Fruit fly (Drosophila melanogaster): ENCODE measurements around the gene Bin1.

Gene Bin1

dm6 chr3R:16231385-16232307, 42.3 kb upstream of the Bin1 start (continued):
- TF ChIP-seq Poxn (GFP tag; IDR thresholded peaks at IDR 0.05): no peak
- TF ChIP-seq zen2 (GFP tag; IDR thresholded peaks at IDR 0.05; ENCODE audit: partially characterized antibody): no peak
- TF ChIP-seq bab2 (GFP tag; optimal IDR thresholded peaks at IDR 0.05): peak; percentile 72
- TF ChIP-seq ato (GFP tag; IDR thresholded peaks at IDR 0.05; ENCODE audit: partially characterized antibody): no peak
- TF ChIP-seq crc (GFP tag; optimal IDR thresholded peaks at IDR 0.05): peak; percentile 49
- TF ChIP-seq pfk (GFP tag; optimal IDR thresholded peaks at IDR 0.05): no peak
- peak; percentile 76 for TF ChIP-seq HLH54F (GFP tag; optimal IDR thresholded peaks at IDR 0.05)
- TF ChIP-seq CG4707 (GFP tag; optimal IDR thresholded peaks at IDR 0.05): peak; percentile 31
- TF ChIP-seq CG1832 (GFP tag; optimal IDR thresholded peaks at IDR 0.05): no peak
- TF ChIP-seq lmd (GFP tag; IDR thresholded peaks at IDR 0.05): no peak
- peak; percentile 58 for TF ChIP-seq CG10274 (GFP tag; optimal IDR thresholded peaks at IDR 0.05)
- no peak for TF ChIP-seq amos (GFP tag; IDR thresholded peaks at IDR 0.05; ENCODE audit: partially characterized antibody)
- TF ChIP-seq Hr78 (GFP tag; optimal IDR thresholded peaks at IDR 0.05): peak in 1 of 2 experiments; percentile 95
- TF ChIP-seq wek (GFP tag; optimal IDR thresholded peaks at IDR 0.05): no peak
- TF ChIP-seq CG6683 (GFP tag; optimal IDR thresholded peaks at IDR 0.05): peak; percentile 18
- peak; percentile 43 for TF ChIP-seq pb (GFP tag; optimal IDR thresholded peaks at IDR 0.05)
- no peak for TF ChIP-seq aop (GFP tag; IDR thresholded peaks at IDR 0.05)
- TF ChIP-seq H15 (GFP tag; IDR thresholded peaks at IDR 0.05): no peak
- TF ChIP-seq Spps (tag; optimal IDR thresholded peaks at IDR 0.05): peak; percentile 55
- no peak for TF ChIP-seq corto (GFP tag; optimal IDR thresholded peaks at IDR 0.05)
- TF ChIP-seq CG10959 (GFP tag; IDR thresholded peaks at IDR 0.05): no peak
- TF ChIP-seq Atf3 (GFP tag; optimal IDR thresholded peaks at IDR 0.05): peak; percentile 70
- peak; percentile 50 for TF ChIP-seq CG17802 (tag; optimal IDR thresholded peaks at IDR 0.05)
- TF ChIP-seq dpn (GFP tag; optimal IDR thresholded peaks at IDR 0.05): peak; percentile 72 to 75
- TF ChIP-seq ftz-f1 (GFP tag; optimal IDR thresholded peaks at IDR 0.05): peak; percentile 76
- no peak for TF ChIP-seq fru (optimal IDR thresholded peaks at IDR 0.05)
- TF ChIP-seq Stat92E (GFP tag; optimal IDR thresholded peaks at IDR 0.05): no peak
- TF ChIP-seq pnt (GFP tag; optimal IDR thresholded peaks at IDR 0.05): peak; percentile 71
- TF ChIP-seq CG17829 (tag; optimal IDR thresholded peaks at IDR 0.05): peak; percentile 73
- peak; percentile 77 for TF ChIP-seq CG14710 (tag; optimal IDR thresholded peaks at IDR 0.05)
- peak; percentile 63 for TF ChIP-seq ewg (GFP tag; optimal IDR thresholded peaks at IDR 0.05)
- TF ChIP-seq chn (GFP tag; optimal IDR thresholded peaks at IDR 0.05): peak; percentile 67
- peak; percentile 61 for TF ChIP-seq repo (GFP tag; optimal IDR thresholded peaks at IDR 0.05)
- TF ChIP-seq exex (tag; optimal IDR thresholded peaks at IDR 0.05): peak; percentile 7
- TF ChIP-seq CG10979 (tag; optimal IDR thresholded peaks at IDR 0.05): peak; percentile 76
- TF ChIP-seq peb (GFP tag; IDR thresholded peaks at IDR 0.05): no peak
- TF ChIP-seq CG8089 (GFP tag; optimal IDR thresholded peaks at IDR 0.05): peak; percentile 57
- TF ChIP-seq CG13624 (GFP tag; optimal IDR thresholded peaks at IDR 0.05): peak; percentile 59
- TF ChIP-seq fd96Cb (tag; optimal IDR thresholded peaks at IDR 0.05): peak; percentile 80
- peak; percentile 13 to 39 for TF ChIP-seq tll (GFP tag; optimal IDR thresholded peaks at IDR 0.05)
- TF ChIP-seq rib (GFP tag; IDR thresholded peaks at IDR 0.05): no peak
- TF ChIP-seq usp (GFP tag; optimal IDR thresholded peaks at IDR 0.05): no peak
- peak; percentile 55 for TF ChIP-seq CG1602 (GFP tag; optimal IDR thresholded peaks at IDR 0.05)
- TF ChIP-seq Lhr (GFP tag; optimal IDR thresholded peaks at IDR 0.05): peak; percentile 40
- peak; percentile 26 for TF ChIP-seq her (GFP tag; optimal IDR thresholded peaks at IDR 0.05)
- peak; percentile 60 for TF ChIP-seq unpg (GFP tag; optimal IDR thresholded peaks at IDR 0.05)
- TF ChIP-seq CG32532 (GFP tag; IDR thresholded peaks at IDR 0.05): no peak
- peak; percentile 68 for TF ChIP-seq CG11723 (GFP tag; optimal IDR thresholded peaks at IDR 0.05)
